Fruit fly (Drosophila melanogaster) whole organism, embryonic: ENCODE measurements around the gene CG8851.
A peak's percentile ranks its signal among the peaks of the same experiment; 100 is the strongest.

Source experiments
- CG10543 ChIP-seq: fragments of 200-800 bp; sonication (Bioruptor generic); optimal IDR thresholded peaks from 3 replicates; lab custom pipeline; 2017; ENCODE audit warnings: missing biosample characterization, mild to moderate bottlenecking, missing genetic modification characterization, moderate library complexity
- CG10979 ChIP-seq: fragments of 200-800 bp; sonication (Bioruptor generic); optimal IDR thresholded peaks from 2 replicates; lab custom pipeline; 2018; ENCODE audit warnings: missing biosample characterization, mild to moderate bottlenecking, missing genetic modification characterization, moderate library complexity
- CG11504 ChIP-seq: fragments of 200-800 bp; sonication (Bioruptor generic); optimal IDR thresholded peaks from 3 replicates; lab custom pipeline; 2019; ENCODE audit warnings: missing biosample characterization, mild to moderate bottlenecking, missing genetic modification characterization, moderate library complexity
- CG11723 ChIP-seq: fragments of 200-800 bp; sonication (Bioruptor generic); optimal IDR thresholded peaks from 2 replicates; lab custom pipeline; 2017; ENCODE audit warnings: missing biosample characterization, mild to moderate bottlenecking, missing genetic modification characterization
- CG12659 ChIP-seq: fragments of 200-800 bp; sonication (Bioruptor generic); optimal IDR thresholded peaks from 3 replicates; lab custom pipeline; 2017; ENCODE audit warnings: mild to moderate bottlenecking, missing biosample characterization, missing genetic modification reagents, missing genetic modification characterization
- CG13424 ChIP-seq: fragments of 200-800 bp; sonication (Bioruptor generic); optimal IDR thresholded peaks from 2 replicates; lab custom pipeline; 2019; ENCODE audit warnings: missing biosample characterization, mild to moderate bottlenecking, missing genetic modification characterization, moderate library complexity
- CG14710 ChIP-seq: fragments of 200-800 bp; sonication (Bioruptor generic); optimal IDR thresholded peaks from 3 replicates; lab custom pipeline; 2019; ENCODE audit warnings: missing biosample characterization, mild to moderate bottlenecking, missing genetic modification characterization, moderate library complexity
- CG15269 ChIP-seq: fragments of 200-800 bp; sonication (Bioruptor generic); optimal IDR thresholded peaks from 2 replicates; lab custom pipeline; 2018; ENCODE audit warnings: missing biosample characterization, mild to moderate bottlenecking, missing genetic modification characterization, moderate library complexity
- CG1603 ChIP-seq: fragments of 200-800 bp; sonication (Bioruptor generic); optimal IDR thresholded peaks from 2 replicates; lab custom pipeline; 2019; ENCODE audit warnings: missing biosample characterization, mild to moderate bottlenecking, missing genetic modification characterization, moderate library complexity
- CG16779 ChIP-seq: fragments of 200-800 bp; sonication (Bioruptor generic); IDR thresholded peaks from 2 replicates; pipeline ENCODE4 v1.3.6; 2022; ENCODE audit warnings: missing biosample characterization, missing genetic modification characterization
- CG18619 ChIP-seq: fragments of 200-800 bp; sonication (Bioruptor generic); optimal IDR thresholded peaks from 3 replicates; lab custom pipeline; 2017; ENCODE audit warnings: missing biosample characterization, mild to moderate bottlenecking, missing genetic modification characterization
- CG2678 ChIP-seq: fragments of 200-800 bp; sonication (Bioruptor generic); optimal IDR thresholded peaks from 3 replicates; lab custom pipeline; 2019; ENCODE audit warnings: missing biosample characterization, mild to moderate bottlenecking, missing genetic modification characterization, moderate library complexity
- CG2712 ChIP-seq: fragments of 200-800 bp; optimal IDR thresholded peaks from 3 replicates; lab custom pipeline; 2019; ENCODE audit warnings: missing biosample characterization, mild to moderate bottlenecking, missing genetic modification characterization, moderate library complexity
- CG2875 ChIP-seq: fragments of 200-800 bp; sonication (Bioruptor generic); optimal IDR thresholded peaks from 2 replicates; lab custom pipeline; 2017; ENCODE audit warnings: missing biosample characterization, mild to moderate bottlenecking, missing genetic modification characterization, missing genetic modification reagents
- CG30403 ChIP-seq: fragments of 200-800 bp; sonication (Bioruptor generic); optimal IDR thresholded peaks from 3 replicates; lab custom pipeline; 2016; ENCODE audit warnings: missing biosample characterization, missing genetic modification characterization
- CG34224 ChIP-seq: fragments of 200-800 bp; sonication (Bioruptor generic); IDR thresholded peaks from 3 replicates; pipeline ENCODE4 v1.3.6; 2022; ENCODE audit warnings: missing biosample characterization, missing genetic modification characterization; ENCODE audit not compliant: partially characterized antibody
- CG3995 ChIP-seq: fragments of 200-800 bp; sonication (Bioruptor generic); optimal IDR thresholded peaks from 3 replicates; lab custom pipeline; 2016; ENCODE audit warnings: missing biosample characterization, missing genetic modification characterization
- CG7372 ChIP-seq: fragments of 200-800 bp; sonication (Bioruptor generic); IDR thresholded peaks from 2 replicates; pipeline ENCODE4 v1.3.6; 2022; ENCODE audit warnings: missing biosample characterization, missing genetic modification characterization
- CG7556 ChIP-seq: fragments of 200-800 bp; sonication (Bioruptor generic); optimal IDR thresholded peaks from 2 replicates; lab custom pipeline; 2017; ENCODE audit warnings: missing biosample characterization, mild to moderate bottlenecking, missing genetic modification characterization
- CG9437 ChIP-seq: fragments of 200-800 bp; sonication (Bioruptor generic); optimal IDR thresholded peaks from 2 replicates; lab custom pipeline; 2018; ENCODE audit warnings: missing biosample characterization, mild to moderate bottlenecking, missing genetic modification characterization
- CG9609 ChIP-seq: fragments of 200-800 bp; sonication (Bioruptor generic); optimal IDR thresholded peaks from 3 replicates; lab custom pipeline; 2016; ENCODE audit warnings: missing biosample characterization, missing genetic modification characterization
- CG9817 ChIP-seq: fragments of 200-800 bp; sonication (Bioruptor generic); optimal IDR thresholded peaks from 2 replicates; lab custom pipeline; 2018; ENCODE audit warnings: missing biosample characterization, mild to moderate bottlenecking, missing genetic modification characterization, moderate library complexity
- CG9932 ChIP-seq: fragments of 200-800 bp; sonication (Bioruptor generic); IDR thresholded peaks from 2 replicates; pipeline ENCODE4 v1.3.6; 2022; ENCODE audit warnings: missing biosample characterization, missing genetic modification characterization
- CoRest ChIP-seq: fragments of 200-800 bp; sonication (Bioruptor generic); optimal IDR thresholded peaks from 3 replicates; lab custom pipeline; 2018; ENCODE audit warnings: missing biosample characterization, mild to moderate bottlenecking, missing genetic modification characterization, moderate library complexity
- Dad ChIP-seq: fragments of 200-800 bp; sonication (Bioruptor generic); optimal IDR thresholded peaks from 3 replicates; lab custom pipeline; 2016; ENCODE audit warnings: missing biosample characterization, missing genetic modification characterization
- Dfd ChIP-seq, 2 experiments: fragments of >200 bp; optimal IDR thresholded peaks; 2 replicates each; lab custom pipeline; 2017; ENCODE audit warnings: missing biosample characterization in 2 of 2, missing genetic modification characterization in 2 of 2
- Dp ChIP-seq: fragments of 200-800 bp; sonication (Bioruptor generic); optimal IDR thresholded peaks from 2 replicates; lab custom pipeline; 2018; ENCODE audit warnings: missing biosample characterization, mild to moderate bottlenecking, missing genetic modification characterization, moderate library complexity
- Hr39 ChIP-seq: fragments of >200 bp; optimal IDR thresholded peaks from 2 replicates; lab custom pipeline; 2017
- Lpt ChIP-seq: fragments of >200 bp; optimal IDR thresholded peaks from 2 replicates; lab custom pipeline; 2018; ENCODE audit warnings: missing biosample characterization, missing genetic modification characterization
- Taf1 ChIP-seq: fragments of 200-800 bp; sonication (Bioruptor generic); IDR thresholded peaks from 2 replicates; pipeline ENCODE4 v1.3.6; 2022; ENCODE audit warnings: missing biosample characterization, missing genetic modification characterization
- ac ChIP-seq: fragments of 200-800 bp; sonication (Bioruptor generic); optimal IDR thresholded peaks from 3 replicates; lab custom pipeline; 2017; ENCODE audit warnings: missing biosample characterization, mild to moderate bottlenecking, missing genetic modification characterization
- bab2 ChIP-seq: fragments of 200-800 bp; sonication (Bioruptor generic); optimal IDR thresholded peaks from 2 replicates; lab custom pipeline; 2016; ENCODE audit warnings: missing biosample characterization, missing genetic modification characterization
- bsh ChIP-seq, 2 experiments: fragments of 200-800 bp; sonication (Bioruptor generic); optimal IDR thresholded peaks; 2 replicates each; lab custom pipeline; 2017 to 2018; ENCODE audit warnings: mild to moderate bottlenecking in 2 of 2, missing biosample characterization in 2 of 2, missing genetic modification characterization in 2 of 2, moderate library complexity in 1 of 2
- ci ChIP-seq: fragments of 200-800 bp; sonication (Bioruptor generic); IDR thresholded peaks from 3 replicates; pipeline ENCODE4 v1.3.6; 2022; ENCODE audit warnings: missing biosample characterization, missing genetic modification characterization
- dm ChIP-seq: fragments of 200-800 bp; sonication (Bioruptor generic); optimal IDR thresholded peaks from 3 replicates; lab custom pipeline; 2016; ENCODE audit warnings: missing biosample characterization, missing genetic modification characterization
- esg ChIP-seq: fragments of 200-800 bp; sonication (Bioruptor generic); conservative IDR thresholded peaks from 2 replicates; pipeline ENCODE4 v1.3.6; 2022; ENCODE audit warnings: missing biosample characterization, missing genetic modification characterization
- gce ChIP-seq: fragments of 200-800 bp; sonication (Bioruptor generic); IDR thresholded peaks from 3 replicates; pipeline ENCODE4 v1.3.6; 2022; ENCODE audit warnings: missing biosample characterization, missing genetic modification characterization
- grau ChIP-seq: fragments of 200-800 bp; optimal IDR thresholded peaks from 3 replicates; lab custom pipeline; 2019; ENCODE audit warnings: missing biosample characterization, mild to moderate bottlenecking, missing genetic modification characterization, moderate library complexity
- jing ChIP-seq: fragments of 200-800 bp; sonication (Bioruptor generic); optimal IDR thresholded peaks from 2 replicates; lab custom pipeline; 2018; ENCODE audit warnings: missing biosample characterization, mild to moderate bottlenecking, missing genetic modification characterization
- lab ChIP-seq: fragments of 200-800 bp; sonication (Bioruptor generic); optimal IDR thresholded peaks from 3 replicates; lab custom pipeline; 2017; ENCODE audit warnings: missing biosample characterization, missing genetic modification characterization, mild to moderate bottlenecking, moderate library complexity, missing genetic modification reagents
- lilli ChIP-seq: fragments of 200-800 bp; sonication (Bioruptor generic); optimal IDR thresholded peaks from 3 replicates; lab custom pipeline; 2016; ENCODE audit warnings: missing biosample characterization, missing genetic modification characterization
- nmo ChIP-seq: fragments of 200-800 bp; sonication (Bioruptor generic); optimal IDR thresholded peaks from 2 replicates; lab custom pipeline; 2018; ENCODE audit warnings: missing biosample characterization, mild to moderate bottlenecking, missing genetic modification characterization, moderate library complexity
- odd ChIP-seq: fragments of 200-800 bp; sonication (Bioruptor generic); optimal IDR thresholded peaks from 2 replicates; lab custom pipeline; 2017; ENCODE audit warnings: missing biosample characterization, mild to moderate bottlenecking, missing genetic modification characterization
- prd ChIP-seq, 3 experiments: fragments of >200 bp in 2 of 3; fragments of 200-800 bp in 1 of 3; sonication (Bioruptor generic) in 1 of 3; optimal IDR thresholded peaks in 2 of 3; IDR thresholded peaks in 1 of 3; 2 replicates in 2 of 3; 3 replicates in 1 of 3; pipeline versions ENCODE4 v1.3.6 to Lab custom; 2017 to 2022; ENCODE audit warnings: missing biosample characterization in 1 of 3, missing genetic modification characterization in 1 of 3
- sc ChIP-seq, 3 experiments: fragments of >200 bp in 2 of 3; fragments of 200-800 bp in 1 of 3; sonication (Bioruptor generic) in 1 of 3; optimal IDR thresholded peaks; 2 replicates in 2 of 3; 3 replicates in 1 of 3; lab custom pipeline; 2017; ENCODE audit warnings: mild to moderate bottlenecking in 1 of 3, missing biosample characterization in 1 of 3, missing genetic modification characterization in 1 of 3, missing genetic modification reagents in 1 of 3
- sob ChIP-seq: fragments of 200-800 bp; sonication (Bioruptor generic); IDR thresholded peaks from 2 replicates; pipeline ENCODE4 v1.3.6; 2022; ENCODE audit warnings: missing biosample characterization, missing genetic modification characterization
- stc ChIP-seq: fragments of 200-800 bp; sonication (Bioruptor generic); IDR thresholded peaks from 2 replicates; pipeline ENCODE4 v1.3.6; 2022; ENCODE audit warnings: missing biosample characterization, missing genetic modification characterization
- tin ChIP-seq: fragments of 200-800 bp; sonication (Bioruptor generic); optimal IDR thresholded peaks from 3 replicates; lab custom pipeline; 2016; ENCODE audit warnings: missing biosample characterization, missing genetic modification characterization
- unpg ChIP-seq: fragments of 200-800 bp; sonication (Bioruptor generic); optimal IDR thresholded peaks from 3 replicates; lab custom pipeline; 2018; ENCODE audit warnings: missing biosample characterization, mild to moderate bottlenecking, missing genetic modification characterization, moderate library complexity

CG8851 gene

dm6 chr2L:3569892-3570291 is 50.4 kb downstream of the CG8851 start (continued):
- TF ChIP-seq CoRest (tag; lab: Kevin White, UChicago) = peak; percentile 34
- TF ChIP-seq tin (GFP tag; lab: Kevin White, UChicago) = peak; percentile 36
- peak; percentile 56 for TF ChIP-seq CG2678 (tag; lab: Kevin White, UChicago)
- TF ChIP-seq CG30403 (GFP tag; lab: Kevin White, UChicago) = peak; percentile 51
- TF ChIP-seq Taf1 = no peak
- TF ChIP-seq dm (GFP tag; lab: Kevin White, UChicago) = no peak
- TF ChIP-seq CG9817 (tag; lab: Kevin White, UChicago) = peak; percentile 6
- peak; percentile 45 for TF ChIP-seq CG15269 (tag; lab: Kevin White, UChicago)
- TF ChIP-seq sc (optimal IDR thresholded peaks at IDR 0.05; lab: Kevin White, UChicago) = no peak
- TF ChIP-seq sc (GFP tag; optimal IDR thresholded peaks at IDR 0.05; lab: Kevin White, UChicago) = no peak
- 0 out of 2 replicates have a peak, but pooled peaks have one; percentile 7 for TF ChIP-seq CG7372 (GFP tag; lab: Robert Waterston, UW)
- TF ChIP-seq CG10979 (tag; lab: Kevin White, UChicago) = peak; percentile 67
- TF ChIP-seq CG11723 (GFP tag; lab: Kevin White, UChicago) = no peak
- no peak for TF ChIP-seq ac (GFP tag; lab: Kevin White, UChicago)
- no peak for TF ChIP-seq ci (GFP tag; lab: Robert Waterston, UW)
- TF ChIP-seq Dfd (GFP tag; optimal IDR thresholded peaks at IDR 0.05; lab: Kevin White, UChicago) = no peak
- TF ChIP-seq CG13424 (tag; lab: Kevin White, UChicago) = peak; percentile 32
- TF ChIP-seq CG9437 (GFP tag; lab: Kevin White, UChicago) = peak; percentile 42
- peak; percentile 16 for TF ChIP-seq CG10543
- peak; percentile 57 for TF ChIP-seq CG2712
- peak in 1 of 2 experiments; percentile 23 for TF ChIP-seq bsh (GFP tag; optimal IDR thresholded peaks at IDR 0.05; lab: Kevin White, UChicago)
- TF ChIP-seq Dad = no peak
- peak; percentile 7 for TF ChIP-seq CG12659 (GFP tag; lab: Kevin White, UChicago)
- TF ChIP-seq bab2 (GFP tag; lab: Kevin White, UChicago) = no peak
- TF ChIP-seq CG34224 = no peak
- peak; percentile 26 for TF ChIP-seq CG1603 (tag; lab: Kevin White, UChicago)
- peak; percentile 7 for TF ChIP-seq CG7556 (GFP tag; lab: Kevin White, UChicago)
- no peak for TF ChIP-seq Hr39 (lab: Kevin White, UChicago)
- TF ChIP-seq Lpt (GFP tag; lab: Kevin White, UChicago) = no peak
- peak; percentile 66 for TF ChIP-seq esg (GFP tag; lab: Robert Waterston, UW)
- peak; percentile 18 for TF ChIP-seq CG14710 (tag; lab: Kevin White, UChicago)
- no peak for TF ChIP-seq gce (GFP tag; lab: Robert Waterston, UW)
- TF ChIP-seq CG2875 (GFP tag; lab: Kevin White, UChicago) = no peak
- TF ChIP-seq CG9932 (GFP tag; lab: Robert Waterston, UW) = peak; percentile 54
- TF ChIP-seq Dp (GFP tag; lab: Kevin White, UChicago) = no peak
- TF ChIP-seq odd (GFP tag; lab: Kevin White, UChicago) = peak; percentile 32
- TF ChIP-seq lab = peak; percentile 5
- no peak for TF ChIP-seq lilli (GFP tag; lab: Kevin White, UChicago)
- 0 out of 2 replicates have a peak, but pooled peaks have one; percentile 18 for TF ChIP-seq stc (GFP tag; lab: Robert Waterston, UW)
- TF ChIP-seq sob (GFP tag; lab: Robert Waterston, UW) = peak; percentile 61; the same call in 1 of the 2 replicates
- TF ChIP-seq CG11504 (tag; lab: Kevin White, UChicago) = peak; percentile 56
- no peak for TF ChIP-seq prd (optimal IDR thresholded peaks at IDR 0.05; lab: Kevin White, UChicago)
- TF ChIP-seq prd (GFP tag; IDR thresholded peaks at IDR 0.05; lab: Robert Waterston, UW) = peak; percentile 36; the same call in 1 of the 3 replicates
- TF ChIP-seq unpg (GFP tag; lab: Kevin White, UChicago) = peak; percentile 24
- no peak for TF ChIP-seq CG9609 (GFP tag; lab: Kevin White, UChicago)
- no peak for TF ChIP-seq jing (GFP tag; lab: Kevin White, UChicago)
- TF ChIP-seq grau = peak; percentile 37
- peak; percentile 15 for TF ChIP-seq nmo (GFP tag; lab: Kevin White, UChicago)
- TF ChIP-seq CG18619 (GFP tag; lab: Kevin White, UChicago) = no peak
- TF ChIP-seq CG3995 (GFP tag; lab: Kevin White, UChicago) = no peak
- no peak for TF ChIP-seq CG16779 (GFP tag; lab: Robert Waterston, UW)
